Fruit fly (Drosophila melanogaster) whole organism, adult: ENCODE measurements around the gene CG10336.

ENCODE experiments used
- CG11617 ChIP-seq: fragments of 200-800 bp; sonication (Bioruptor generic); optimal IDR thresholded peaks from 2 replicates; lab custom pipeline; 2017; ENCODE audit warnings: mild to moderate bottlenecking, missing biosample characterization, missing genetic modification reagents, missing genetic modification characterization
- CG12768 ChIP-seq: fragments of 200-800 bp; sonication (Bioruptor generic); optimal IDR thresholded peaks from 2 replicates; lab custom pipeline; 2017; ENCODE audit warnings: missing biosample characterization, missing genetic modification characterization, mild to moderate bottlenecking, moderate library complexity, missing genetic modification reagents
- CG14711 ChIP-seq: fragments of 200-800 bp; sonication (Bioruptor generic); optimal IDR thresholded peaks from 2 replicates; lab custom pipeline; 2018; ENCODE audit warnings: missing biosample characterization, mild to moderate bottlenecking, missing genetic modification characterization, moderate library complexity
- CG1620 ChIP-seq: fragments of 200-800 bp; sonication (Bioruptor generic); optimal IDR thresholded peaks from 2 replicates; lab custom pipeline; 2016; ENCODE audit warnings: missing biosample characterization, missing genetic modification characterization
- CG33017 ChIP-seq: fragments of 200-800 bp; sonication (Bioruptor generic); optimal IDR thresholded peaks from 2 replicates; lab custom pipeline; 2018; ENCODE audit warnings: missing biosample characterization, mild to moderate bottlenecking, missing genetic modification characterization, moderate library complexity
- Clk ChIP-seq: fragments of 200-800 bp; sonication (Bioruptor generic); optimal IDR thresholded peaks from 2 replicates; lab custom pipeline; 2017; ENCODE audit warnings: missing biosample characterization, missing genetic modification characterization
- Crg-1 ChIP-seq: fragments of 200-800 bp; sonication (Bioruptor generic); optimal IDR thresholded peaks from 2 replicates; lab custom pipeline; 2016; ENCODE audit warnings: missing biosample characterization, missing genetic modification characterization
- cnc ChIP-seq, 2 experiments: fragments of >200 bp; optimal IDR thresholded peaks; 2 replicates each; lab custom pipeline; 2017
- kay ChIP-seq: fragments of 200-800 bp; sonication (Bioruptor generic); peaks from one replicate; lab custom pipeline; 2016; ENCODE audit warnings: missing biosample characterization, missing genetic modification characterization, borderline replicate concordance
- ovo ChIP-seq: fragments of 200-800 bp; sonication (Bioruptor generic); optimal IDR thresholded peaks from 2 replicates; lab custom pipeline; 2016; ENCODE audit warnings: missing biosample characterization, missing genetic modification characterization
- pad ChIP-seq: fragments of 200-800 bp; sonication (Bioruptor generic); optimal IDR thresholded peaks from 3 replicates; lab custom pipeline; 2017; ENCODE audit warnings: missing biosample characterization, missing genetic modification characterization, mild to moderate bottlenecking, moderate library complexity, missing genetic modification reagents
- toe ChIP-seq: fragments of 200-800 bp; sonication (Bioruptor generic); optimal IDR thresholded peaks from 2 replicates; lab custom pipeline; 2016; ENCODE audit warnings: missing biosample characterization, missing genetic modification characterization

dm6 chr2L:18705617-18706046 lies 16.3 kb downstream of the CG10336 start, which contains the start of gene Jwa:
- TF ChIP-seq Clk (peak; percentile 84), Crg-1 (peak; percentile 93), CG33017 (tag; lab: Kevin White, UChicago) (peak; percentile 89), kay (no peak), CG12768 (GFP tag; lab: Kevin White, UChicago) (peak; percentile 78), ovo (GFP tag; lab: Kevin White, UChicago) (peak; percentile 75), pad (GFP tag; lab: Kevin White, UChicago) (peak; percentile 63), CG1620 (GFP tag; lab: Kevin White, UChicago) (peak; percentile 94), CG11617 (GFP tag; lab: Kevin White, UChicago) (peak; percentile 88), CG14711 (tag; lab: Kevin White, UChicago) (peak; percentile 71), toe (peak; percentile 91), cnc (optimal IDR thresholded peaks at IDR 0.05; lab: Kevin White, UChicago) (no peak)
